Worm (Caenorhabditis elegans) whole organism, L3 larva: ENCODE measurements around the gene npr-5.

Experiments used
- daf-12 ChIP-seq: fragments of 150-350 bp; optimal IDR thresholded peaks from 2 replicates; lab custom pipeline; 2014; ENCODE audit warnings: missing biosample characterization, missing genetic modification reagents, missing genetic modification characterization
- elt-3 ChIP-seq, 3 experiments: fragments of 150-350 bp in 1 of 3; sonication (generic microtip) in 2 of 3; optimal IDR thresholded peaks; 2 replicates in 2 of 3; 4 replicates in 1 of 3; lab custom pipeline; 2014 to 2017; ENCODE audit warnings: missing biosample characterization in 3 of 3, missing genetic modification characterization in 3 of 3
- nhr-23 ChIP-seq: fragments of 150-350 bp; optimal IDR thresholded peaks from 2 replicates; lab custom pipeline; 2014; ENCODE audit warnings: missing biosample characterization, missing genetic modification reagents, missing genetic modification characterization
- nhr-77 ChIP-seq: fragments of 150-350 bp; optimal IDR thresholded peaks from 2 replicates; lab custom pipeline; 2014; ENCODE audit warnings: missing biosample characterization, missing genetic modification characterization

- TF ChIP-seq nhr-77 (tag; lab: Kevin White, UChicago): no peak
- TF ChIP-seq elt-3 (tag; optimal IDR thresholded peaks at IDR 0.05; lab: Kevin White, UChicago): no peak
- TF ChIP-seq daf-12: no peak
- no peak for TF ChIP-seq nhr-23 (tag; lab: Kevin White, UChicago)
These were observed 39.0 kb downstream of the npr-5 start, which contains the start of gene R02C2.7 for ce11 chrV:242518-242917.
